Worm (Caenorhabditis elegans) whole organism, L4 larva: ENCODE results near the gene glc-4.
A peak's percentile ranks its signal among the peaks of the same experiment; 100 is the strongest.

Experiments used
- ces-1 ChIP-seq: fragments of 150-350 bp; sonication (generic microtip); optimal IDR thresholded peaks from 4 replicates; lab custom pipeline; 2014; ENCODE audit warnings: missing biosample characterization, missing genetic modification reagents, missing genetic modification characterization
- nhr-6 ChIP-seq: fragments of 150-350 bp; optimal IDR thresholded peaks from 2 replicates; lab custom pipeline; 2014; ENCODE audit warnings: missing biosample characterization, missing genetic modification characterization
- unc-62 ChIP-seq, 3 experiments: fragments of 150-350 bp in 1 of 3; sonication (generic microtip); optimal IDR thresholded peaks in 2 of 3; peaks in 1 of 3; 1 replicate in 1 of 3; 2 replicates in 2 of 3; lab custom pipeline; 2014 to 2017; ENCODE audit warnings: missing biosample characterization in 3 of 3, missing genetic modification characterization in 3 of 3, missing genetic modification reagents in 3 of 3, missing genotype in 1 of 3

ce11 chrII:7217047-7217446, 42.3 kb upstream of the glc-4 start, which contains the start of gene E04F6.10:
- TF ChIP-seq nhr-6 (tag; lab: Kevin White, UChicago) (no peak), unc-62 (GFP tag; optimal IDR thresholded peaks at IDR 0.05 in 1 of 2; lab: Kevin White, UChicago) (peak in 1 of 2 experiments; percentile 57), unc-62 (tag; optimal IDR thresholded peaks at IDR 0.05; lab: Kevin White, UChicago) (no peak), ces-1 (GFP tag; lab: Kevin White, UChicago) (no peak)
